Worm (Caenorhabditis elegans) whole organism, young adult: ENCODE measurements around the gene tyr-1.

ENCODE experiments used
- B0336.3 ChIP-seq: fragments of 200-800 bp; sonication (Bioruptor generic); IDR thresholded peaks from 2 replicates; pipeline ENCODE4 v1.3.6; 2022; ENCODE audit warnings: missing genetic modification characterization, missing compliant biosample characterization
- C06A6.2 ChIP-seq: fragments of 200-800 bp; sonication (Bioruptor generic); conservative IDR thresholded peaks from 2 replicates; pipeline ENCODE4 v1.3.6; 2022; ENCODE audit warnings: missing genetic modification characterization, missing compliant biosample characterization
- C17E4.6 ChIP-seq: fragments of 200-800 bp; sonication (Bioruptor generic); IDR thresholded peaks from 2 replicates; pipeline ENCODE4 v1.3.6; 2022; ENCODE audit warnings: missing genetic modification reagents, missing genetic modification characterization, missing compliant biosample characterization
- F10E7.11 ChIP-seq: sonication (generic microtip); optimal IDR thresholded peaks from 2 replicates; lab custom pipeline; 2017; ENCODE audit warnings: mild to moderate bottlenecking, missing genetic modification characterization, moderate library complexity, missing compliant biosample characterization
- F37B4.10 ChIP-seq: fragments of 200-800 bp; sonication (Bioruptor generic); IDR thresholded peaks from 2 replicates; pipeline ENCODE4 v1.3.6; 2022; ENCODE audit warnings: missing genetic modification characterization, missing compliant biosample characterization
- F55B11.4 ChIP-seq: sonication (generic microtip); optimal IDR thresholded peaks from 2 replicates; lab custom pipeline; 2016; ENCODE audit warnings: missing compliant biosample characterization, missing genetic modification characterization, borderline replicate concordance; ENCODE audit not compliant: insufficient read depth
- F57C9.4 ChIP-seq: sonication (generic microtip); optimal IDR thresholded peaks from 2 replicates; lab custom pipeline; 2017; ENCODE audit warnings: mild to moderate bottlenecking, missing genetic modification characterization, missing compliant biosample characterization
- K12H6.12 ChIP-seq: fragments of 200-800 bp; sonication (Bioruptor generic); optimal IDR thresholded peaks from 2 replicates; lab custom pipeline; 2018; ENCODE audit warnings: mild to moderate bottlenecking, missing genetic modification characterization, missing compliant biosample characterization
- Y56A3A.18 ChIP-seq: fragments of 200-800 bp; sonication (Bioruptor generic); IDR thresholded peaks from 2 replicates; pipeline ENCODE4 v1.3.6; 2022; ENCODE audit warnings: missing genetic modification reagents, missing genetic modification characterization, missing compliant biosample characterization
- Y67H2A.10 ChIP-seq: fragments of 200-800 bp; sonication (Bioruptor generic); conservative IDR thresholded peaks from 2 replicates; pipeline ENCODE4 v1.3.6; 2022; ENCODE audit warnings: missing genetic modification reagents, missing genetic modification characterization, missing compliant biosample characterization
- Y79H2A.3 ChIP-seq: fragments of 200-800 bp; sonication (Bioruptor generic); conservative IDR thresholded peaks from 2 replicates; pipeline ENCODE4 v1.3.6; 2022; ENCODE audit warnings: missing genetic modification reagents, missing genetic modification characterization, missing compliant biosample characterization
- ZK185.1 ChIP-seq: sonication (generic microtip); optimal IDR thresholded peaks from 2 replicates; lab custom pipeline; 2016; ENCODE audit warnings: mild to moderate bottlenecking, missing genetic modification characterization, missing compliant biosample characterization; ENCODE audit not compliant: poor library complexity, severe bottlenecking
- aptf-3 ChIP-seq: fragments of 200-800 bp; sonication (Bioruptor generic); IDR thresholded peaks from 2 replicates; pipeline ENCODE4 v1.3.6; 2022; ENCODE audit warnings: missing genetic modification characterization, missing compliant biosample characterization
- attf-5 ChIP-seq: fragments of 200-800 bp; sonication (Bioruptor generic); optimal IDR thresholded peaks from 2 replicates; lab custom pipeline; 2018; ENCODE audit warnings: mild to moderate bottlenecking, missing genetic modification characterization, missing compliant biosample characterization
- bed-1 ChIP-seq: fragments of 200-800 bp; sonication (Bioruptor generic); IDR thresholded peaks from 2 replicates; pipeline ENCODE4 v1.3.6; 2022; ENCODE audit warnings: missing genetic modification reagents, missing genetic modification characterization, missing compliant biosample characterization
- cebp-2 ChIP-seq: fragments of 200-800 bp; sonication (Bioruptor generic); IDR thresholded peaks from 2 replicates; pipeline ENCODE4 v1.3.6; 2022; ENCODE audit warnings: missing genetic modification characterization, missing compliant biosample characterization
- ceh-100 ChIP-seq: fragments of 200-800 bp; sonication (Bioruptor generic); IDR thresholded peaks from 2 replicates; pipeline ENCODE4 v1.3.6; 2022; ENCODE audit warnings: missing genetic modification reagents, missing genetic modification characterization, missing compliant biosample characterization
- ceh-27 ChIP-seq: fragments of 200-800 bp; sonication (Bioruptor generic); optimal IDR thresholded peaks from 2 replicates; lab custom pipeline; 2018; ENCODE audit warnings: mild to moderate bottlenecking, missing genetic modification characterization, moderate library complexity, missing compliant biosample characterization
- ceh-79 ChIP-seq: sonication (generic microtip); optimal IDR thresholded peaks from 2 replicates; lab custom pipeline; 2017; ENCODE audit warnings: mild to moderate bottlenecking, missing genetic modification characterization, missing compliant biosample characterization
- ceh-91 ChIP-seq: fragments of 200-800 bp; sonication (Bioruptor generic); IDR thresholded peaks from 2 replicates; pipeline ENCODE4 v1.3.6; 2022; ENCODE audit warnings: missing genetic modification reagents, missing genetic modification characterization, missing compliant biosample characterization
- die-1 ChIP-seq: sonication (generic microtip); optimal IDR thresholded peaks from 2 replicates; lab custom pipeline; 2016; ENCODE audit warnings: missing genotype, mild to moderate bottlenecking, missing genetic modification characterization, missing compliant biosample characterization
- egl-18 ChIP-seq: fragments of 200-800 bp; sonication (Bioruptor generic); IDR thresholded peaks from 2 replicates; pipeline ENCODE4 v1.3.6; 2022; ENCODE audit warnings: missing genetic modification reagents, missing genetic modification characterization, missing compliant biosample characterization
- hlh-12 ChIP-seq: sonication (generic microtip); optimal IDR thresholded peaks from 2 replicates; lab custom pipeline; 2016; ENCODE audit warnings: missing genetic modification characterization, missing compliant biosample characterization
- hrde-1 ChIP-seq: sonication (generic microtip); optimal IDR thresholded peaks from 2 replicates; lab custom pipeline; 2016; ENCODE audit warnings: missing genetic modification characterization, mild to moderate bottlenecking, missing compliant biosample characterization, moderate library complexity, missing genotype, missing genetic modification reagents, borderline replicate concordance
- lag-1 ChIP-seq: fragments of 200-800 bp; sonication (Bioruptor generic); IDR thresholded peaks from 2 replicates; pipeline ENCODE4 v1.3.6; 2022; ENCODE audit warnings: missing genetic modification reagents, missing genetic modification characterization, missing compliant biosample characterization
- let-526 ChIP-seq: fragments of 200-800 bp; sonication (Bioruptor generic); IDR thresholded peaks from 2 replicates; pipeline ENCODE4 v1.3.6; 2022; ENCODE audit warnings: missing genetic modification reagents, missing genetic modification characterization, missing compliant biosample characterization
- lin-54 ChIP-seq: fragments of 200-800 bp; sonication (Bioruptor generic); optimal IDR thresholded peaks from 2 replicates; lab custom pipeline; 2018; ENCODE audit warnings: mild to moderate bottlenecking, missing genetic modification characterization, missing compliant biosample characterization
- madf-6 ChIP-seq: fragments of 200-800 bp; sonication (Bioruptor generic); IDR thresholded peaks from 2 replicates; pipeline ENCODE4 v1.3.6; 2022; ENCODE audit warnings: missing genetic modification reagents, missing genetic modification characterization, missing compliant biosample characterization
- madf-8 ChIP-seq: fragments of 200-800 bp; sonication (Bioruptor generic); conservative IDR thresholded peaks from 2 replicates; pipeline ENCODE4 v1.3.6; 2022; ENCODE audit warnings: missing genetic modification reagents, missing genetic modification characterization, missing compliant biosample characterization
- mes-4 ChIP-seq: sonication (generic microtip); optimal IDR thresholded peaks from 2 replicates; lab custom pipeline; 2016; ENCODE audit warnings: missing genotype, missing genetic modification characterization, missing compliant biosample characterization
- nhr-90 ChIP-seq: sonication (generic microtip); optimal IDR thresholded peaks from 2 replicates; lab custom pipeline; 2016; ENCODE audit warnings: missing genotype, mild to moderate bottlenecking, missing genetic modification characterization, missing compliant biosample characterization
- rcor-1 ChIP-seq: fragments of 200-800 bp; sonication (Bioruptor generic); IDR thresholded peaks from 2 replicates; pipeline ENCODE4 v1.3.6; 2022; ENCODE audit warnings: missing genetic modification reagents, missing genetic modification characterization, missing compliant biosample characterization
- rpc-1 ChIP-seq, 2 experiments: fragments of 150-350 bp in 1 of 2; sonication (generic microtip) in 1 of 2; optimal IDR thresholded peaks; 2 replicates each; lab custom pipeline; 2014 to 2018; ENCODE audit warnings: missing biosample characterization in 1 of 2, missing genetic modification characterization in 1 of 2, missing genetic modification reagents in 1 of 2, missing genotype in 1 of 2
- sea-2 ChIP-seq: fragments of 200-800 bp; sonication (Bioruptor generic); IDR thresholded peaks from 2 replicates; pipeline ENCODE4 v1.3.6; 2022; ENCODE audit warnings: missing genetic modification characterization, missing compliant biosample characterization
- snpc-1.1 ChIP-seq: sonication (generic microtip); optimal IDR thresholded peaks from 2 replicates; lab custom pipeline; 2017; ENCODE audit warnings: missing genetic modification characterization, mild to moderate bottlenecking, missing compliant biosample characterization, antibody characterized with exemption, moderate library complexity, missing genotype, missing genetic modification reagents; ENCODE audit not compliant: insufficient read depth
- snpc-3.4 ChIP-seq: sonication (generic microtip); optimal IDR thresholded peaks from 2 replicates; lab custom pipeline; 2017; ENCODE audit warnings: missing genetic modification characterization, mild to moderate bottlenecking, missing compliant biosample characterization, antibody characterized with exemption, moderate library complexity, missing genotype, missing genetic modification reagents
- snpc-4 ChIP-seq, 5 experiments: fragments of 150-350 bp in 1 of 5; sonication (generic microtip) in 4 of 5; optimal IDR thresholded peaks; 2 replicates each; lab custom pipeline; 2014 to 2018; ENCODE audit warnings: missing genetic modification characterization in 5 of 5, missing biosample characterization in 3 of 5, antibody characterized with exemption in 2 of 5, mild to moderate bottlenecking in 2 of 5, missing compliant biosample characterization in 2 of 5, missing genotype in 2 of 5, moderate library complexity in 2 of 5, missing genetic modification reagents in 1 of 5
- somi-1 ChIP-seq: fragments of 200-800 bp; sonication (Bioruptor generic); optimal IDR thresholded peaks from 2 replicates; lab custom pipeline; 2018; ENCODE audit warnings: mild to moderate bottlenecking, missing genetic modification characterization, missing compliant biosample characterization
- tbp1 ChIP-seq: fragments of 200-800 bp; sonication (Bioruptor generic); optimal IDR thresholded peaks from 2 replicates; lab custom pipeline; 2018; ENCODE audit warnings: mild to moderate bottlenecking, missing genetic modification characterization, missing compliant biosample characterization
- zfh-2 ChIP-seq: fragments of 200-800 bp; sonication (Bioruptor generic); conservative IDR thresholded peaks from 2 replicates; pipeline ENCODE4 v1.3.6; 2022; ENCODE audit warnings: missing genetic modification reagents, missing genetic modification characterization, missing compliant biosample characterization
- zim-3 ChIP-seq: sonication (generic microtip); optimal IDR thresholded peaks from 2 replicates; lab custom pipeline; 2017; ENCODE audit warnings: mild to moderate bottlenecking, missing genetic modification characterization, moderate library complexity, missing compliant biosample characterization
- ztf-18 ChIP-seq: sonication (generic microtip); optimal IDR thresholded peaks from 2 replicates; lab custom pipeline; 2016; ENCODE audit warnings: missing genotype, mild to moderate bottlenecking, missing genetic modification characterization, missing compliant biosample characterization
- ztf-22 ChIP-seq: fragments of 200-800 bp; sonication (Bioruptor generic); optimal IDR thresholded peaks from 2 replicates; lab custom pipeline; 2018; ENCODE audit warnings: mild to moderate bottlenecking, missing genetic modification characterization, moderate library complexity, missing compliant biosample characterization
- ztf-25 ChIP-seq: fragments of 200-800 bp; sonication (Bioruptor generic); IDR thresholded peaks from 2 replicates; pipeline ENCODE4 v1.3.6; 2022; ENCODE audit warnings: missing genetic modification reagents, missing genetic modification characterization, missing compliant biosample characterization
- ztf-26 ChIP-seq: sonication (generic microtip); optimal IDR thresholded peaks from 2 replicates; lab custom pipeline; 2017; ENCODE audit warnings: missing genetic modification characterization, missing compliant biosample characterization
- ztf-28 ChIP-seq: fragments of 200-800 bp; sonication (Bioruptor generic); IDR thresholded peaks from 2 replicates; pipeline ENCODE4 v1.3.6; 2022; ENCODE audit warnings: missing genetic modification reagents, missing genetic modification characterization, missing compliant biosample characterization
- ztf-3 ChIP-seq: fragments of 200-800 bp; sonication (Bioruptor generic); optimal IDR thresholded peaks from 2 replicates; lab custom pipeline; 2018; ENCODE audit warnings: mild to moderate bottlenecking, missing genetic modification characterization, missing compliant biosample characterization

tyr-1 gene

ce11 chrIII:7891573-7892306 is 18.2 kb downstream of the tyr-1 start, which contains the start of the genes ZK688.5 and fahd-1 (continued):
- no peak for TF ChIP-seq F55B11.4 (tag; lab: Kevin White, UChicago)
- TF ChIP-seq rpc-1 (optimal IDR thresholded peaks at IDR 0.05; lab: Kevin White, UChicago): no peak
- no peak for TF ChIP-seq rpc-1 (tag; optimal IDR thresholded peaks at IDR 0.05; lab: Kevin White, UChicago)
- TF ChIP-seq attf-5: peak; percentile 86
- TF ChIP-seq F57C9.4: no peak
- no peak for TF ChIP-seq sea-2 (GFP tag; lab: Robert Waterston, UW)
- TF ChIP-seq die-1: no peak
- TF ChIP-seq ceh-79 (tag; lab: Kevin White, UChicago): no peak
- TF ChIP-seq F37B4.10: no peak
- TF ChIP-seq hlh-12 (tag; lab: Kevin White, UChicago): no peak
- TF ChIP-seq Y79H2A.3: no peak
- TF ChIP-seq mes-4: no peak
- TF ChIP-seq B0336.3: 0 out of 2 replicates have a peak, but pooled peaks have one; percentile 52
- peak; percentile 45 for TF ChIP-seq tbp1
- TF ChIP-seq hrde-1 (tag; lab: Kevin White, UChicago): no peak
- no peak; the same call in 1 of the 2 replicates for TF ChIP-seq rcor-1 (GFP tag; lab: Robert Waterston, UW)
- TF ChIP-seq ztf-3: no peak
- TF ChIP-seq bed-1 (GFP tag; lab: Robert Waterston, UW): no peak
- peak; percentile 7 for TF ChIP-seq lin-54 (GFP tag; lab: Kevin White, UChicago)
- TF ChIP-seq K12H6.12 (tag; lab: Kevin White, UChicago): peak; percentile 34
- TF ChIP-seq aptf-3 (GFP tag; lab: Robert Waterston, UW): no peak
- TF ChIP-seq cebp-2: no peak
- peak; percentile 50; the same call in 1 of the 2 replicates for TF ChIP-seq let-526 (GFP tag; lab: Robert Waterston, UW)
- peak; percentile 27; the same call in 1 of the 2 replicates for TF ChIP-seq madf-6 (GFP tag; lab: Robert Waterston, UW)
- no peak for TF ChIP-seq Y67H2A.10 (GFP tag; lab: Robert Waterston, UW)
- no peak for TF ChIP-seq snpc-4 (GFP tag; optimal IDR thresholded peaks at IDR 0.05; lab: Kevin White, UChicago)
- peak in 3 of 4 experiments; percentile 2 to 48 (median 12) for TF ChIP-seq snpc-4 (tag; optimal IDR thresholded peaks at IDR 0.05; lab: Kevin White, UChicago)
- no peak for TF ChIP-seq snpc-3.4 (tag; lab: Kevin White, UChicago)
- no peak for TF ChIP-seq ceh-100 (GFP tag; lab: Robert Waterston, UW)
- 0 out of 2 replicates have a peak, but pooled peaks have one; percentile 35 for TF ChIP-seq C06A6.2
- TF ChIP-seq nhr-90 (tag; lab: Kevin White, UChicago): no peak
- no peak for TF ChIP-seq ceh-91 (GFP tag; lab: Robert Waterston, UW)
- TF ChIP-seq egl-18 (GFP tag; lab: Robert Waterston, UW): no peak
- TF ChIP-seq ztf-25 (GFP tag; lab: Robert Waterston, UW): no peak
- no peak for TF ChIP-seq madf-8
- TF ChIP-seq ceh-27 (GFP tag; lab: Kevin White, UChicago): peak; percentile 44
- TF ChIP-seq ztf-18 (tag; lab: Kevin White, UChicago): no peak
- TF ChIP-seq ZK185.1: peak; percentile 26
- TF ChIP-seq ztf-28 (GFP tag; lab: Robert Waterston, UW): no peak

ce11 chrIII:7892333-7892732 is 18.8 kb downstream of the tyr-1 start:
- no peak for TF ChIP-seq Y56A3A.18
- no peak for TF ChIP-seq zfh-2 (GFP tag; lab: Robert Waterston, UW)
- no peak for TF ChIP-seq snpc-1.1
- TF ChIP-seq lag-1 (GFP tag; lab: Robert Waterston, UW): no peak
- no peak for TF ChIP-seq ztf-26 (tag; lab: Kevin White, UChicago)
- TF ChIP-seq somi-1: no peak
- TF ChIP-seq C17E4.6 (GFP tag; lab: Robert Waterston, UW): no peak
- no peak for TF ChIP-seq F10E7.11
- TF ChIP-seq nhr-90 (tag; lab: Kevin White, UChicago): no peak
- TF ChIP-seq zim-3: no peak
- no peak for TF ChIP-seq Y79H2A.3
- TF ChIP-seq ztf-22 (GFP tag; lab: Kevin White, UChicago): no peak
- no peak for TF ChIP-seq egl-18 (GFP tag; lab: Robert Waterston, UW)
- TF ChIP-seq ztf-28 (GFP tag; lab: Robert Waterston, UW): no peak
